Fruit fly (Drosophila melanogaster): ENCODE results near the gene ush.

The ush gene

dm6 chr2L:552432-552929, 76.5 kb downstream of the ush start, which contains the start of gene Ets21C (continued):
- TF ChIP-seq CG43689 (GFP tag; IDR thresholded peaks at IDR 0.05) = no peak
- TF ChIP-seq wor (GFP tag; IDR thresholded peaks at IDR 0.05) = no peak
- peak; percentile 69 for TF ChIP-seq lab (GFP tag; optimal IDR thresholded peaks at IDR 0.05)
- TF ChIP-seq chm (GFP tag; IDR thresholded peaks at IDR 0.05) = no peak
- TF ChIP-seq Ets65A (GFP tag) = no peak
- no peak for TF ChIP-seq Opbp (GFP tag; IDR thresholded peaks at IDR 0.05; ENCODE audit: partially characterized antibody)
- no peak for TF ChIP-seq Atf-2 (GFP tag; optimal IDR thresholded peaks at IDR 0.05)
- TF ChIP-seq CG11723 (GFP tag; optimal IDR thresholded peaks at IDR 0.05) = no peak
- no peak for TF ChIP-seq CG14667 (GFP tag; IDR thresholded peaks at IDR 0.05)
- TF ChIP-seq schlank (tag; optimal IDR thresholded peaks at IDR 0.05) = no peak
- TF ChIP-seq bcd (GFP tag; optimal IDR thresholded peaks at IDR 0.05) = no peak
- no peak for TF ChIP-seq CG13123 (GFP tag; optimal IDR thresholded peaks at IDR 0.05)
- no peak for TF ChIP-seq CG6254 (GFP tag; optimal IDR thresholded peaks at IDR 0.05)
- TF ChIP-seq CG10654 (GFP tag; optimal IDR thresholded peaks at IDR 0.05) = no peak
- TF ChIP-seq B-H2 (GFP tag; optimal IDR thresholded peaks at IDR 0.05) = no peak
- peak; percentile 54 for TF ChIP-seq Nf-YC (tag; optimal IDR thresholded peaks at IDR 0.05)
- no peak for TF ChIP-seq ara (GFP tag; IDR thresholded peaks at IDR 0.05)
- TF ChIP-seq Hey (tag; optimal IDR thresholded peaks at IDR 0.05) = peak; percentile 3
- no peak for TF ChIP-seq hth (optimal IDR thresholded peaks at IDR 0.05)
- TF ChIP-seq CG18262 (tag; optimal IDR thresholded peaks at IDR 0.05) = peak; percentile 92
- TF ChIP-seq prd (optimal IDR thresholded peaks at IDR 0.05) = no peak
- TF ChIP-seq prd (GFP tag; IDR thresholded peaks at IDR 0.05) = no peak
- no peak for TF ChIP-seq eve (GFP tag; optimal IDR thresholded peaks at IDR 0.05)
- no peak for TF ChIP-seq Myb (GFP tag; optimal IDR thresholded peaks at IDR 0.05)
- no peak for TF ChIP-seq tna (GFP tag; IDR thresholded peaks at IDR 0.05; ENCODE audit: partially characterized antibody)
- no peak for TF ChIP-seq CG7963 (GFP tag; IDR thresholded peaks at IDR 0.05; ENCODE audit: partially characterized antibody)
- TF ChIP-seq inv (GFP tag; IDR thresholded peaks at IDR 0.05; ENCODE audit: partially characterized antibody) = no peak
- TF ChIP-seq Poxn (GFP tag; IDR thresholded peaks at IDR 0.05) = no peak
- no peak for TF ChIP-seq cg (GFP tag; optimal IDR thresholded peaks at IDR 0.05)
- TF ChIP-seq CG2712 (tag; optimal IDR thresholded peaks at IDR 0.05) = no peak
- TF ChIP-seq chn (GFP tag; optimal IDR thresholded peaks at IDR 0.05) = peak; percentile 34
- no peak for TF ChIP-seq lbe (GFP tag; optimal IDR thresholded peaks at IDR 0.05)
- TF ChIP-seq CG3726 (GFP tag; IDR thresholded peaks at IDR 0.05) = no peak
- no peak for TF ChIP-seq dmrt11E (tag; optimal IDR thresholded peaks at IDR 0.05)
- no peak for TF ChIP-seq CG10209 (GFP tag; optimal IDR thresholded peaks at IDR 0.05)
- no peak for TF ChIP-seq CG10267 (tag; optimal IDR thresholded peaks at IDR 0.05)
- no peak for TF ChIP-seq otp (GFP tag; IDR thresholded peaks at IDR 0.05)
- TF ChIP-seq Stat92E (GFP tag; optimal IDR thresholded peaks at IDR 0.05) = peak in 1 of 3 experiments; percentile 38
- no peak for TF ChIP-seq CG32767 (GFP tag; IDR thresholded peaks at IDR 0.05)
- no peak for TF ChIP-seq CG1233 (GFP tag; optimal IDR thresholded peaks at IDR 0.05)
- no peak for TF ChIP-seq CG8388 (GFP tag; optimal IDR thresholded peaks at IDR 0.05)
- peak; percentile 99 for TF ChIP-seq ftz-f1 (GFP tag; optimal IDR thresholded peaks at IDR 0.05)
- no peak for TF ChIP-seq CG4360 (GFP tag; IDR thresholded peaks at IDR 0.05)
- no peak for TF ChIP-seq cad (GFP tag; optimal IDR thresholded peaks at IDR 0.05)
- TF ChIP-seq jigr1 (GFP tag; IDR thresholded peaks at IDR 0.05) = no peak
- TF ChIP-seq h (optimal IDR thresholded peaks at IDR 0.05) = no peak
- TF ChIP-seq CG13894 (tag; optimal IDR thresholded peaks at IDR 0.05) = peak; percentile 32
- TF ChIP-seq ham (GFP tag; IDR thresholded peaks at IDR 0.05) = no peak
- TF ChIP-seq CrebB (tag; optimal IDR thresholded peaks at IDR 0.05) = peak; percentile 18
- peak; percentile 64; the same call in 1 of the 2 replicates for TF ChIP-seq Adf1 (GFP tag; IDR thresholded peaks at IDR 0.05)
- no peak for TF ChIP-seq sqz (GFP tag; optimal IDR thresholded peaks at IDR 0.05)
- TF ChIP-seq CG8924 (tag; optimal IDR thresholded peaks at IDR 0.05) = no peak

Measured in whole organism, embryonic.